Worm (Caenorhabditis elegans): Measurements from ENCODE around the gene elt-3.

DNA sequence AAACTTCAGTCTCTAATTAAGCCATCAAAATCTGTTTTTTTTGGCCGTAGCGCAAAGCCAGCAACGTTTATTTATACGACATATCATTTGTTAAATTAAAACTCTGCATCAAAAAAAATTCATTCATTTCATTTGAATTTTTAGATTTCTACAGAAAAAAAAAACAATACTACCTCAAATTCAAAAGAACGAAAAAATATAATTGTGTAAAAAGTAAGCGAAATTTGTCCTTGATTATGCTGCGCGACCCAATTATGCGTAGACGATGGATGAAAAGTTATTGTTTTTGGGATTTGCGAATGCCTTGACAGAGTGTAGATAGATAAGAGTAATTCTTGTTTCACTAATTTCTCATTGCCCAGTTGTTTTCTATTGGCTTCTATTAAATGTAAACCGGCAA, 28.5 kb downstream of the elt-3 start, which contains the start of gene F48F7.3:
- no peak for TF ChIP-seq elt-3 (tag; optimal IDR thresholded peaks at IDR 0.05)
- TF ChIP-seq nhr-12 (tag; optimal IDR thresholded peaks at IDR 0.05), result no peak
- TF ChIP-seq nhr-237 (tag; optimal IDR thresholded peaks at IDR 0.05), result no peak
- TF ChIP-seq M03D4.4 (tag; optimal IDR thresholded peaks at IDR 0.05), result no peak
- TF ChIP-seq sptf-1 (tag; optimal IDR thresholded peaks at IDR 0.05), result no peak
- TF ChIP-seq nhr-2 (tag; optimal IDR thresholded peaks at IDR 0.05), result no peak
- no peak for TF ChIP-seq lsy-2 (tag; optimal IDR thresholded peaks at IDR 0.05)
- no peak for TF ChIP-seq unc-62 (GFP tag; optimal IDR thresholded peaks at IDR 0.05)
- no peak for TF ChIP-seq ceh-43 (GFP tag; optimal IDR thresholded peaks at IDR 0.05)
- no peak for TF ChIP-seq nhr-28 (tag; optimal IDR thresholded peaks at IDR 0.05)
- no peak for TF ChIP-seq ceh-83 (GFP tag; optimal IDR thresholded peaks at IDR 0.05)
- TF ChIP-seq pha-4 (tag; optimal IDR thresholded peaks at IDR 0.05), result no peak
